Worm (Caenorhabditis elegans) whole organism, midembryonic: ENCODE data around the gene F53F4.1.

ENCODE experiments used
- T22C8.4 ChIP-seq: fragments of 200-800 bp; sonication (Bioruptor generic); IDR thresholded peaks from 2 replicates; pipeline ENCODE4 v1.3.6; 2022; ENCODE audit warnings: missing genetic modification characterization, missing compliant biosample characterization
- cog-1 ChIP-seq: sonication (generic microtip); optimal IDR thresholded peaks from 2 replicates; lab custom pipeline; 2016; ENCODE audit warnings: missing genetic modification characterization, missing compliant biosample characterization
- flt-1 ChIP-seq: fragments of 200-800 bp; sonication (Bioruptor generic); IDR thresholded peaks from 2 replicates; pipeline ENCODE4 v1.3.6; 2022; ENCODE audit warnings: missing genetic modification characterization, missing compliant biosample characterization
- klf-2 ChIP-seq: fragments of 200-800 bp; sonication (Bioruptor generic); conservative IDR thresholded peaks from 2 replicates; pipeline ENCODE4 v1.3.6; 2022; ENCODE audit warnings: missing genetic modification reagents, missing genetic modification characterization, missing compliant biosample characterization
- med-1 ChIP-seq: sonication (generic microtip); optimal IDR thresholded peaks from 2 replicates; lab custom pipeline; 2017; ENCODE audit warnings: missing genetic modification characterization, mild to moderate bottlenecking, missing compliant biosample characterization, antibody characterized with exemption, missing genetic modification reagents; ENCODE audit not compliant: insufficient read depth
- ref-1 ChIP-seq: fragments of 200-800 bp; sonication (Bioruptor generic); conservative IDR thresholded peaks from 2 replicates; pipeline ENCODE4 v1.3.6; 2022; ENCODE audit warnings: missing genetic modification reagents, missing genetic modification characterization, missing compliant biosample characterization
- tab-1 ChIP-seq: fragments of 200-800 bp; sonication (Bioruptor generic); IDR thresholded peaks from 2 replicates; pipeline ENCODE4 v1.3.6; 2022; ENCODE audit warnings: missing genetic modification characterization, missing compliant biosample characterization
- ztf-23 ChIP-seq: fragments of 200-800 bp; sonication (Bioruptor generic); IDR thresholded peaks from 2 replicates; pipeline ENCODE4 v1.3.6; 2022; ENCODE audit warnings: missing genetic modification reagents, missing genetic modification characterization, missing compliant biosample characterization
- ztf-29 ChIP-seq: fragments of 200-800 bp; sonication (Bioruptor generic); IDR thresholded peaks from 2 replicates; pipeline ENCODE4 v1.3.6; 2022; ENCODE audit warnings: missing genetic modification reagents, missing genetic modification characterization, missing compliant biosample characterization

F53F4.1 gene

DNA sequence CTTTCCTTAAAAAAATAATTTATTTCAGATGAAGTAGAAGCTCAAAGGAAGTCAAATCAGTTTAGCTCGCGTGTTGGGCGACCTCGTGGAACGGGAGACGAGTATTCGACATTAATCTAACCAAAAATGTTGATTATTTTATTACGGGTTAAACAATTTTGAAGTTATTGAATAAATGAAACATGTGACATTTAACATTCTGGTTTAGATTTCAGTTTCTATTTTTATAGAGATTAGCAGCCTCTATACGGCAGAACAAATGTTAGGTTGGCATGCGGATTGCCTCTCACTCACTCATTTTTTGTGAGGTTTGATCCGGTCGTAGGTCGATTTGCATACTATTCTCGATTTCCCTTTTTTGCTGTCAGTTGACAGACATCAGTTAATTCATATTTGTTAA is at the start of gene F53F4.1:
Gene F53F4.1 (plus strand): TSS at position 301 of the 400 bp plus-strand sequence.
- no peak for TF ChIP-seq T22C8.4

DNA sequence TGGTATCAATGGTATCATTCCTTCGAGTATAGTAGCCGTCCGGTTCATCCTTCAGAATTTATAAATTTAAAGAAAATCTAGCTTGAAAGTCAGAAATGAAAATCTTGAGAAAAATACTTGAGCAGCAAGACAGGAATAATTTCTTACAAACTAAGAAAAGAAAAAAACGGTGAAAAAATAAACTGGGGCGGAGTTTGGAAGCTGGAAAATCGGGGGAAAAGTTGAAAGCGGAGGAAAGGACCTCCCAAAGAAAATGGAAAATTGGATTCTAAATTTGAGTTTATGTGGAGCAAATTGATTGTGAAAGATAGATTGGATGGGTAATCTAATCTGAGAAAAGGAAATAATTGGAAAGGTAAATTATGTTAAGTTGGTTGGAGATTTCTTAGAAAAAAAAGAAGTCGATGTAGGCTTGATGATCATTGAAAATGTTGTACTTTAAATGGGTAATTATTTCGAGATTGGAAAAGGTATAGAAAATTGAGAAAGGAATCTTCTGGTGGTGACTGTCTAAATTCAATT is 48.5 kb upstream of the F53F4.1 start, which contains the start of gene frpr-5:
Gene frpr-5 (minus strand): TSS at position 51 of the 522 bp plus-strand sequence.
- TF ChIP-seq cog-1 (no peak), med-1 (GFP tag; lab: Kevin White, UChicago) (no peak), tab-1 (no peak), ztf-29 (GFP tag; lab: Robert Waterston, UW) (no peak), T22C8.4 (no peak), ztf-23 (no peak)

DNA sequence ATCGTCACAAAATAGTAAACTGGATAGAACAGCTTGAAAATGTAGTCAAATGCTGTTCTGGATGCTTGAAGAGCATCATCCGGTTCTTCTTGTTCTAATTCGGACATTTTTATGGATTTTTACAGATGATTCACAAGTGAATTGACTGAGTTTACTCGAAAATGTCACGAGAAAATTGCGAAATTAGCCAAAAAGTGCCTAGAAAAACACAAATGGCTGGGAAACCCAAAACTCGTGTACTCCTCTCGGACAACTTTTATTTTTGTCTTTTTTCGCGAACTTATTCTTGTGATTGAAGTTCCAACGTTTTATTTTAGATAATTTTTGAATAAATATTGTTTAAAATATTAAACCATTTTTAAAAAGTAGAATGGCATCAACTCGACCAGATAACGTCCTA is 33.0 kb upstream of the F53F4.1 start, which contains the start of the genes C56A3.4 and C56A3.5:
Gene C56A3.4 (minus strand): TSS at position 154 of the 400 bp plus-strand sequence.
Gene C56A3.5 (plus strand): TSS at position 367 of the 400 bp plus-strand sequence.
- TF ChIP-seq ztf-23 (no peak), tab-1 (no peak), cog-1 (no peak), ztf-29 (GFP tag; lab: Robert Waterston, UW) (no peak), klf-2 (GFP tag; lab: Robert Waterston, UW) (no peak), flt-1 (GFP tag; lab: Robert Waterston, UW) (no peak), ref-1 (GFP tag; lab: Robert Waterston, UW) (no peak), T22C8.4 (no peak), med-1 (GFP tag; lab: Kevin White, UChicago) (no peak)

DNA sequence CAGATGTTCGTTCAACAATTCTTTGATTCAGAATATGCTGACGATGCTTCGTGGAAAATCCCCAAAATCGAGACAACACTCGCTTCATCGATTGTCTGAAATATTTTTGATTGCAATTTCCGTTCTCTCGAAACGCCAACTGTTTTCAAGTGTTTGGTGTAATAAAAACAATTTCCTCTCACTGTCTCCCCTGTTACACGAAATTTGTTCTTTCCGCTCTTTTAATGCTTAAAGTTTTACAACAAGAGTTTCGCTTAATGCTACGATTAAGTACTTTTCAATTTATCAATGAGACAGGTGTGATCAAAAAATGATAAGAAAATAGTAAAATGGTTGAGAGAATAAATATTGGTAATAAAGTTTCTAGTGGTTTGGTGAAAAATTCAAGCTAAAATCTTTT is 28.3 kb upstream of the F53F4.1 start, which contains the start of gene C56A3.6:
Gene C56A3.6 (minus strand): TSS at position 101 of the 400 bp plus-strand sequence.
- TF ChIP-seq klf-2 (GFP tag; lab: Robert Waterston, UW) (no peak), tab-1 (no peak), cog-1 (no peak), T22C8.4 (no peak), ztf-23 (no peak), med-1 (GFP tag; lab: Kevin White, UChicago) (no peak), ztf-29 (GFP tag; lab: Robert Waterston, UW) (no peak), ref-1 (GFP tag; lab: Robert Waterston, UW) (no peak), flt-1 (GFP tag; lab: Robert Waterston, UW) (no peak)

ce11 chrV:13556746-13557145 is 27.8 kb upstream of the F53F4.1 start, which contains the start of gene cav-2:
cav-2 (plus strand) TSS chrV:13557104.
- TF ChIP-seq tab-1 (no peak), ztf-23 (peak; percentile 73), cog-1 (peak; percentile 3), flt-1 (GFP tag; lab: Robert Waterston, UW) (peak; percentile 87), klf-2 (GFP tag; lab: Robert Waterston, UW) (peak; percentile 56; the same call in 1 of the 2 replicates), ztf-29 (GFP tag; lab: Robert Waterston, UW) (no peak)

ce11 chrV:13559978-13560377 is 24.6 kb upstream of the F53F4.1 start, which contains the start of gene C56A3.8:
C56A3.8 (plus strand) TSS chrV:13560278.
- no peak for TF ChIP-seq tab-1
- TF ChIP-seq flt-1 (GFP tag; lab: Robert Waterston, UW): no peak
- no peak for TF ChIP-seq ref-1 (GFP tag; lab: Robert Waterston, UW)
- no peak for TF ChIP-seq klf-2 (GFP tag; lab: Robert Waterston, UW)
- no peak for TF ChIP-seq ztf-23

DNA sequence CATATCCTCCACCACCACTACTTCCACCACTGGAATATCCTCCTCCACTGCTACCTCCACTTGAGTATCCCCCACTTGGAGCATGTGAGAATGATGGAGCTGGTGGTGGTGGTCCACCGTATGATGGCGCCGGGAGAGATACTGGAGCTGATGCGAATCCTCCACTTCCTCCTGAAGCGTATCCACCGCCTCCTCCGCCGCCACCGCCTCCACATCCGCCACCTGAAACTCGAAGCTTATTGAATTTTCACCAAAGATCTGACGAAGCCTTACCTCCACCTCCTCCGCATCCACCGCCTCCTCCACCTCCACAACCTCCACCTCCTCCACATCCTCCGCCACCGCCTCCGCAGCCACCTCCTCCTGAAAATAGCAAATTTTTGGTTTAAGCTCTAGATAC is 21.8 kb upstream of the F53F4.1 start:
- TF ChIP-seq ztf-23: no peak
- TF ChIP-seq tab-1: no peak
- TF ChIP-seq flt-1 (GFP tag; lab: Robert Waterston, UW): no peak
- TF ChIP-seq T22C8.4: no peak
- no peak for TF ChIP-seq med-1 (GFP tag; lab: Kevin White, UChicago)

DNA sequence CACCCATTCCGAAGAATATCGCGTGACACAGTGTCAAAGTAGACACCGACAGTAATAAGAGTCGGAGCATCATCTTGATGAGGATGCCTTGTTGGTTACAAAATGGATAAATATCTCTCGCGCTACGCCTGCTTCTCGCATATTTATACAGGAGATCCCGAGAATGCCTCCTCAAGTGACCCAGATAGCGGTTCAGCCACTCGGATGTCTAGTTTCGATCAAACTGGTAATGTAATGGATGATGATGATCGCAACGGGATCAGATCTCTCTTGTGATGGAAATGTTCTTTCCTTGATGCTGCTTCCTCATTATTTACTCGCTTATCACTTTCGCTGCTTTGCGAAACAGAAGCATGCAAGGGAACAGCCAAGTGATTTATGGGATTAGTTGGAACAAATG is 20.7 kb upstream of the F53F4.1 start, which contains the start of gene grl-17:
Gene grl-17 (minus strand): TSS at position 101 of the 400 bp plus-strand sequence.
- TF ChIP-seq ztf-29 (GFP tag; lab: Robert Waterston, UW) (no peak), flt-1 (GFP tag; lab: Robert Waterston, UW) (no peak), med-1 (GFP tag; lab: Kevin White, UChicago) (no peak), ref-1 (GFP tag; lab: Robert Waterston, UW) (no peak), tab-1 (no peak), klf-2 (GFP tag; lab: Robert Waterston, UW) (no peak), cog-1 (no peak), T22C8.4 (no peak), ztf-23 (no peak)

ce11 chrV:13565197-13565596 is 19.4 kb upstream of the F53F4.1 start:
- TF ChIP-seq klf-2 (GFP tag; lab: Robert Waterston, UW) (no peak), T22C8.4 (0 out of 2 replicates have a peak, but pooled peaks have one; percentile 9)

ce11 chrV:13565781-13566180 is 18.8 kb upstream of the F53F4.1 start, which contains the start of gene slrp-1:
slrp-1 (plus strand) TSS chrV:13565863.
- TF ChIP-seq ref-1 (GFP tag; lab: Robert Waterston, UW): no peak
- TF ChIP-seq flt-1 (GFP tag; lab: Robert Waterston, UW): no peak
- TF ChIP-seq med-1 (GFP tag; lab: Kevin White, UChicago): no peak
- no peak for TF ChIP-seq cog-1

DNA sequence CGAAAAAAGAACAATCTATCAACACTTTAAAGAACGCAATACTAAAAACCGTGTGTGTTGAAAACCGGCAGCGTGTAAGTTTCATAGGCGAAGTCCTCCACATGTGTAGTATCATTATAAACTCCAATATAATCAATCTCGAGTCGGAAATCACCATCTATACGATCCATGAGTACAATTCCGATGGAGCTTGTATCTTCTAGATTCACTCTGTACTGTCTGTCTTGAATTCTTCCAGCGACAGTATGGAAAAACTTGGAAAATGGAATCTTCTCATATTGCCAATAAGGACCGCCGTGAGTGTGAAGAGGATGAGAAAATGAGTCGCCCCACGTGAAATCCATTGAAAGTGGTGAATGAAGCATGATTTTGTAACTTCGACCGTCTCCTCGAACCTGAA is 17.6 kb upstream of the F53F4.1 start:
- TF ChIP-seq klf-2 (GFP tag; lab: Robert Waterston, UW) (no peak), ref-1 (GFP tag; lab: Robert Waterston, UW) (no peak), med-1 (GFP tag; lab: Kevin White, UChicago) (no peak), ztf-23 (no peak), ztf-29 (GFP tag; lab: Robert Waterston, UW) (no peak), T22C8.4 (no peak), flt-1 (GFP tag; lab: Robert Waterston, UW) (no peak), tab-1 (no peak), cog-1 (no peak)
